Worm (Caenorhabditis elegans): ENCODE measurements around the gene srh-25.

- no peak for TF ChIP-seq mef-2 (tag; optimal IDR thresholded peaks at IDR 0.05)
- no peak for TF ChIP-seq pqm-1 (tag; optimal IDR thresholded peaks at IDR 0.05)
- TF ChIP-seq dpl-1 (GFP tag; optimal IDR thresholded peaks at IDR 0.05), result no peak
- no peak for TF ChIP-seq snpc-4 (tag; optimal IDR thresholded peaks at IDR 0.05)
- TF ChIP-seq nhr-77 (tag; optimal IDR thresholded peaks at IDR 0.05), result no peak
- no peak for TF ChIP-seq ces-1 (GFP tag; optimal IDR thresholded peaks at IDR 0.05)
- no peak for TF ChIP-seq ama-1 (optimal IDR thresholded peaks at IDR 0.05)
- TF ChIP-seq hpl-2 (GFP tag; optimal IDR thresholded peaks at IDR 0.05), result no peak
- no peak for TF ChIP-seq fkh-8 (tag; optimal IDR thresholded peaks at IDR 0.05)
- no peak for TF ChIP-seq zip-4 (GFP tag; optimal IDR thresholded peaks at IDR 0.05)
Measured at ce11 chrV:12433105-12433504, 512 bp downstream of the srh-25 start.

Measured in whole organism, L1 larva.